Worm (Caenorhabditis elegans) whole organism, L2 larva: Measurements from ENCODE around the gene cec-3.

ENCODE experiments used
- F13H6.1 ChIP-seq: sonication (generic microtip); optimal IDR thresholded peaks from 2 replicates; lab custom pipeline; 2016; ENCODE audit warnings: missing genetic modification characterization, missing compliant biosample characterization
- R02D3.7 ChIP-seq: fragments of 150-350 bp; optimal IDR thresholded peaks from 2 replicates; lab custom pipeline; 2014; ENCODE audit warnings: missing biosample characterization, missing genetic modification characterization
- alr-1 ChIP-seq: fragments of 150-350 bp; optimal IDR thresholded peaks from 2 replicates; lab custom pipeline; 2014; ENCODE audit warnings: missing biosample characterization, missing genetic modification characterization
- elt-3 ChIP-seq: sonication (generic microtip); optimal IDR thresholded peaks from 2 replicates; lab custom pipeline; 2017; ENCODE audit warnings: missing biosample characterization, missing genetic modification characterization
- lin-11 ChIP-seq: fragments of 150-350 bp; sonication (generic microtip); optimal IDR thresholded peaks from 2 replicates; lab custom pipeline; 2014; ENCODE audit warnings: missing biosample characterization, missing genetic modification characterization, inconsistent platforms, mixed read lengths
- nhr-11 ChIP-seq: fragments of 150-350 bp; optimal IDR thresholded peaks from 2 replicates; lab custom pipeline; 2014; ENCODE audit warnings: missing biosample characterization, missing genetic modification characterization
- nhr-23 ChIP-seq: fragments of 150-350 bp; optimal IDR thresholded peaks from 2 replicates; lab custom pipeline; 2014; ENCODE audit warnings: missing biosample characterization, missing genetic modification reagents, missing genetic modification characterization
- nhr-237 ChIP-seq: fragments of 150-350 bp; optimal IDR thresholded peaks from 2 replicates; lab custom pipeline; 2014; ENCODE audit warnings: missing biosample characterization, missing genetic modification characterization
- peb-1 ChIP-seq: fragments of 150-350 bp; optimal IDR thresholded peaks from 2 replicates; lab custom pipeline; 2014; ENCODE audit warnings: missing biosample characterization, missing genetic modification characterization
- skn-1 ChIP-seq: sonication (generic microtip); optimal IDR thresholded peaks from 2 replicates; lab custom pipeline; 2017; ENCODE audit warnings: missing biosample characterization, missing genetic modification characterization
- zag-1 ChIP-seq: fragments of 150-350 bp; optimal IDR thresholded peaks from 2 replicates; lab custom pipeline; 2014; ENCODE audit warnings: missing biosample characterization, missing genetic modification characterization

DNA sequence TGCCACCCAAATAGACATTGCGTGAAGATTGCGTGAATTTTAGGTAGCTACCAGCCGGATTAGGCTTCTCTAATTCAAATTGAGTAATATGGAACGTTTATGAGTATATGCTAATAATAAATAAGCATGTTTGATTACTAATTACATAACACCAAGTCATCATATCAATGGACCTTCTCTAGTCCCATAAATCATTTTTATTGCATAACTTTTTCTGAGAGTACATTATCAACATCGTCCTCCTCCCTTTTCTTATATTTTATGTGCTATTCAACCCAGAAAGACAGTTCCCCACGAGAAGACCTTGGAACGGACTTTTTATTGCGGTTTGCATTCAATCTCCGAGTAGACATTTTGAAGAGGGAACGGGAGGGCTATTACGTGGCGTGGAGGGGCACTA, 45.1 kb downstream of the cec-3 start:
- no peak for TF ChIP-seq nhr-11 (tag; lab: Kevin White, UChicago)
- TF ChIP-seq R02D3.7 (tag; lab: Kevin White, UChicago) = no peak
- no peak for TF ChIP-seq zag-1 (tag; lab: Kevin White, UChicago)
- no peak for TF ChIP-seq lin-11 (tag; lab: Kevin White, UChicago)
- no peak for TF ChIP-seq nhr-237 (tag; lab: Kevin White, UChicago)
- TF ChIP-seq nhr-23 (tag; lab: Kevin White, UChicago) = no peak
- no peak for TF ChIP-seq alr-1 (tag; lab: Kevin White, UChicago)
- no peak for TF ChIP-seq elt-3 (tag; lab: Kevin White, UChicago)
- TF ChIP-seq skn-1 (tag; lab: Kevin White, UChicago) = no peak
- no peak for TF ChIP-seq peb-1
- TF ChIP-seq F13H6.1 (tag; lab: Kevin White, UChicago) = no peak
